Fruit fly (Drosophila melanogaster) whole organism, embryonic: Measurements from ENCODE around the gene Sc2.

Experiments used
- Adf1 ChIP-seq: fragments of 200-800 bp; sonication (Bioruptor generic); IDR thresholded peaks from 2 replicates; pipeline ENCODE4 v1.3.6; 2022; ENCODE audit warnings: missing biosample characterization, missing genetic modification characterization
- Aef1 ChIP-seq: fragments of 200-800 bp; sonication (Bioruptor generic); IDR thresholded peaks from 3 replicates; pipeline ENCODE4 v1.3.6; 2022; ENCODE audit warnings: missing biosample characterization, missing genetic modification characterization
- Atf3 ChIP-seq: fragments of 200-800 bp; sonication (Bioruptor generic); optimal IDR thresholded peaks from 3 replicates; lab custom pipeline; 2016; ENCODE audit warnings: missing biosample characterization, missing genetic modification characterization
- B-H2 ChIP-seq: fragments of 200-800 bp; sonication (Bioruptor generic); optimal IDR thresholded peaks from 2 replicates; lab custom pipeline; 2018; ENCODE audit warnings: missing biosample characterization, mild to moderate bottlenecking, missing genetic modification characterization
- CG11085 ChIP-seq: fragments of 200-800 bp; sonication (Bioruptor generic); IDR thresholded peaks from 2 replicates; pipeline ENCODE4 v1.3.6; 2022; ENCODE audit warnings: missing biosample characterization, missing genetic modification characterization
- CG11398 ChIP-seq: fragments of 200-800 bp; sonication (Bioruptor generic); optimal IDR thresholded peaks from 2 replicates; lab custom pipeline; 2016; ENCODE audit warnings: missing biosample characterization, missing genetic modification characterization
- CG11695 ChIP-seq: fragments of 200-800 bp; sonication (Bioruptor generic); IDR thresholded peaks from 3 replicates; pipeline ENCODE4 v1.3.6; 2022; ENCODE audit warnings: missing biosample characterization, missing genetic modification characterization
- CG11723 ChIP-seq: fragments of 200-800 bp; sonication (Bioruptor generic); optimal IDR thresholded peaks from 2 replicates; lab custom pipeline; 2017; ENCODE audit warnings: missing biosample characterization, mild to moderate bottlenecking, missing genetic modification characterization
- CG13287 ChIP-seq: fragments of 200-800 bp; sonication (Bioruptor generic); IDR thresholded peaks from 2 replicates; pipeline ENCODE4 v1.3.6; 2022; ENCODE audit warnings: missing biosample characterization, missing genetic modification characterization; ENCODE audit not compliant: partially characterized antibody
- CG13775 ChIP-seq: fragments of 200-800 bp; sonication (Bioruptor generic); optimal IDR thresholded peaks from 3 replicates; lab custom pipeline; 2017; ENCODE audit warnings: missing biosample characterization, mild to moderate bottlenecking, missing genetic modification characterization
- CG14860 ChIP-seq: fragments of 200-800 bp; sonication (Bioruptor generic); IDR thresholded peaks from 3 replicates; pipeline ENCODE4 v1.3.6; 2022; ENCODE audit warnings: missing biosample characterization, missing genetic modification characterization; ENCODE audit not compliant: partially characterized antibody
- CG15073 ChIP-seq: fragments of 200-800 bp; sonication (Bioruptor generic); optimal IDR thresholded peaks from 2 replicates; lab custom pipeline; 2016; ENCODE audit warnings: missing biosample characterization, missing genetic modification characterization
- CG15696 ChIP-seq: fragments of 200-800 bp; sonication (Bioruptor generic); optimal IDR thresholded peaks from 2 replicates; lab custom pipeline; 2019; ENCODE audit warnings: missing biosample characterization, mild to moderate bottlenecking, missing genetic modification characterization, moderate library complexity
- CG1792 ChIP-seq: fragments of 200-800 bp; sonication (Bioruptor generic); optimal IDR thresholded peaks from 2 replicates; lab custom pipeline; 2016; ENCODE audit warnings: missing biosample characterization, missing genetic modification characterization
- CG6654 ChIP-seq: fragments of 200-800 bp; sonication (Bioruptor generic); optimal IDR thresholded peaks from 2 replicates; lab custom pipeline; 2017; ENCODE audit warnings: missing biosample characterization, mild to moderate bottlenecking, missing genetic modification characterization
- CG7271 ChIP-seq: fragments of 200-800 bp; sonication (Bioruptor generic); optimal IDR thresholded peaks from 2 replicates; lab custom pipeline; 2018; ENCODE audit warnings: missing biosample characterization, mild to moderate bottlenecking, missing genetic modification characterization, moderate library complexity
- CG8089 ChIP-seq: fragments of 200-800 bp; sonication (Bioruptor generic); optimal IDR thresholded peaks from 3 replicates; lab custom pipeline; 2016; ENCODE audit warnings: missing biosample characterization, missing genetic modification characterization
- CG8944 ChIP-seq: fragments of 200-800 bp; sonication (Bioruptor generic); optimal IDR thresholded peaks from 3 replicates; lab custom pipeline; 2016; ENCODE audit warnings: missing biosample characterization, missing genetic modification characterization
- CG9727 ChIP-seq: fragments of 200-800 bp; sonication (Bioruptor generic); optimal IDR thresholded peaks from 3 replicates; lab custom pipeline; 2017; ENCODE audit warnings: missing biosample characterization, mild to moderate bottlenecking, missing genetic modification characterization
- CG9876 ChIP-seq: fragments of 200-800 bp; sonication (Bioruptor generic); optimal IDR thresholded peaks from 2 replicates; lab custom pipeline; 2016; ENCODE audit warnings: missing biosample characterization, missing genetic modification characterization
- Doc2 ChIP-seq: fragments of 200-800 bp; sonication (Bioruptor generic); IDR thresholded peaks from 2 replicates; pipeline ENCODE4 v1.3.6; 2022; ENCODE audit warnings: missing biosample characterization, missing genetic modification characterization
- Dp ChIP-seq: fragments of 200-800 bp; sonication (Bioruptor generic); optimal IDR thresholded peaks from 2 replicates; lab custom pipeline; 2018; ENCODE audit warnings: missing biosample characterization, mild to moderate bottlenecking, missing genetic modification characterization, moderate library complexity
- H15 ChIP-seq: fragments of 200-800 bp; sonication (Bioruptor generic); IDR thresholded peaks from 3 replicates; pipeline ENCODE4 v1.3.6; 2022; ENCODE audit warnings: missing biosample characterization, missing genetic modification characterization
- Hr3 ChIP-seq: fragments of 200-800 bp; sonication (Bioruptor generic); optimal IDR thresholded peaks from 3 replicates; lab custom pipeline; 2016; ENCODE audit warnings: missing biosample characterization, missing genetic modification characterization
- Lhr ChIP-seq: fragments of 200-800 bp; sonication (Bioruptor generic); optimal IDR thresholded peaks from 3 replicates; lab custom pipeline; 2017; ENCODE audit warnings: mild to moderate bottlenecking, missing biosample characterization, missing genetic modification reagents, missing genetic modification characterization
- Nf-YC ChIP-seq: fragments of 200-800 bp; optimal IDR thresholded peaks from 3 replicates; lab custom pipeline; 2019; ENCODE audit warnings: missing biosample characterization, mild to moderate bottlenecking, missing genetic modification characterization, moderate library complexity
- NfI ChIP-seq: fragments of 200-800 bp; sonication (Bioruptor generic); optimal IDR thresholded peaks from 3 replicates; lab custom pipeline; 2018; ENCODE audit warnings: missing biosample characterization, mild to moderate bottlenecking, missing genetic modification characterization, moderate library complexity
- Oli ChIP-seq: fragments of 200-800 bp; sonication (Bioruptor generic); optimal IDR thresholded peaks from 2 replicates; lab custom pipeline; 2018; ENCODE audit warnings: missing biosample characterization, mild to moderate bottlenecking, missing genetic modification characterization, moderate library complexity
- Pdp1 ChIP-seq, 2 experiments: fragments of 200-800 bp; sonication (Bioruptor generic); optimal IDR thresholded peaks; 3 replicates each; lab custom pipeline; 2016; ENCODE audit warnings: missing biosample characterization in 2 of 2, missing genetic modification characterization in 2 of 2, mild to moderate bottlenecking in 1 of 2, moderate library complexity in 1 of 2
- Ptx1 ChIP-seq: fragments of 200-800 bp; sonication (Bioruptor generic); IDR thresholded peaks from 2 replicates; pipeline ENCODE4 v1.3.6; 2022; ENCODE audit warnings: missing biosample characterization, missing genetic modification characterization
- Rfx ChIP-seq: fragments of 200-800 bp; sonication (Bioruptor generic); IDR thresholded peaks from 2 replicates; pipeline ENCODE4 v1.3.6; 2022; ENCODE audit warnings: missing biosample characterization, missing genetic modification characterization
- Trl ChIP-seq, 3 experiments: fragments of >200 bp in 2 of 3; fragments of 200-800 bp in 1 of 3; sonication (Bioruptor generic) in 1 of 3; optimal IDR thresholded peaks; 2 replicates in 1 of 3; 3 replicates in 2 of 3; lab custom pipeline; 2016 to 2017; ENCODE audit warnings: missing biosample characterization in 1 of 3, missing genetic modification characterization in 1 of 3
- cad ChIP-seq: fragments of >200 bp; optimal IDR thresholded peaks from 2 replicates; lab custom pipeline; 2017; ENCODE audit warnings: missing biosample characterization, missing genetic modification characterization
- cato ChIP-seq: fragments of 200-800 bp; sonication (Bioruptor generic); optimal IDR thresholded peaks from 2 replicates; lab custom pipeline; 2016; ENCODE audit warnings: missing biosample characterization, missing genetic modification characterization, borderline replicate concordance
- crol ChIP-seq: fragments of 200-800 bp; sonication (Bioruptor generic); IDR thresholded peaks from 2 replicates; pipeline ENCODE4 v1.3.6; 2022; ENCODE audit warnings: missing biosample characterization, missing genetic modification characterization
- dimm ChIP-seq: fragments of 200-800 bp; sonication (Bioruptor generic); IDR thresholded peaks from 2 replicates; pipeline ENCODE4 v1.3.6; 2022; ENCODE audit warnings: missing biosample characterization, missing genetic modification characterization
- her ChIP-seq: fragments of 200-800 bp; sonication (Bioruptor generic); optimal IDR thresholded peaks from 2 replicates; lab custom pipeline; 2016; ENCODE audit warnings: missing biosample characterization, missing genetic modification characterization
- hth ChIP-seq: fragments of >200 bp; optimal IDR thresholded peaks from 2 replicates; lab custom pipeline; 2017; ENCODE audit warnings: inconsistent platforms
- insv ChIP-seq, 2 experiments: fragments of 200-800 bp; sonication (Bioruptor generic); optimal IDR thresholded peaks; 3 replicates each; lab custom pipeline; 2016 to 2018; ENCODE audit warnings: missing biosample characterization in 2 of 2, missing genetic modification characterization in 2 of 2
- ken ChIP-seq: fragments of 200-800 bp; sonication (Bioruptor generic); IDR thresholded peaks from 3 replicates; pipeline ENCODE4 v1.3.6; 2022; ENCODE audit warnings: missing biosample characterization, missing genetic modification characterization
- lbe ChIP-seq: fragments of 200-800 bp; sonication (Bioruptor generic); optimal IDR thresholded peaks from 2 replicates; lab custom pipeline; 2016; ENCODE audit warnings: missing biosample characterization, mild to moderate bottlenecking, missing genetic modification characterization
- nerfin-1 ChIP-seq: fragments of 200-800 bp; sonication (Bioruptor generic); optimal IDR thresholded peaks from 3 replicates; lab custom pipeline; 2019; ENCODE audit warnings: missing biosample characterization, mild to moderate bottlenecking, missing genetic modification characterization, moderate library complexity
- slou ChIP-seq: fragments of 200-800 bp; sonication (Bioruptor generic); optimal IDR thresholded peaks from 3 replicates; lab custom pipeline; 2016; ENCODE audit warnings: missing biosample characterization, missing genetic modification characterization
- sr ChIP-seq: fragments of 200-800 bp; sonication (Bioruptor generic); IDR thresholded peaks from 3 replicates; pipeline ENCODE4 v1.3.6; 2022; ENCODE audit warnings: missing biosample characterization, missing genetic modification characterization
- stc ChIP-seq: fragments of 200-800 bp; sonication (Bioruptor generic); IDR thresholded peaks from 2 replicates; pipeline ENCODE4 v1.3.6; 2022; ENCODE audit warnings: missing biosample characterization, missing genetic modification characterization
- stwl ChIP-seq: fragments of 200-800 bp; sonication (Bioruptor generic); optimal IDR thresholded peaks from 3 replicates; lab custom pipeline; 2018; ENCODE audit warnings: missing biosample characterization, mild to moderate bottlenecking, missing genetic modification characterization, moderate library complexity
- trh ChIP-seq: fragments of 200-800 bp; sonication (Bioruptor generic); optimal IDR thresholded peaks from 2 replicates; lab custom pipeline; 2016; ENCODE audit warnings: missing biosample characterization, missing genetic modification characterization
- vvl ChIP-seq: fragments of 200-800 bp; sonication (Bioruptor generic); IDR thresholded peaks from 2 replicates; pipeline ENCODE4 v1.3.6; 2022; ENCODE audit warnings: missing biosample characterization, missing genetic modification characterization
- zen2 ChIP-seq: fragments of 200-800 bp; sonication (Bioruptor generic); IDR thresholded peaks from 3 replicates; pipeline ENCODE4 v1.3.6; 2022; ENCODE audit warnings: missing biosample characterization, missing genetic modification characterization; ENCODE audit not compliant: partially characterized antibody

Sc2 gene

DNA sequence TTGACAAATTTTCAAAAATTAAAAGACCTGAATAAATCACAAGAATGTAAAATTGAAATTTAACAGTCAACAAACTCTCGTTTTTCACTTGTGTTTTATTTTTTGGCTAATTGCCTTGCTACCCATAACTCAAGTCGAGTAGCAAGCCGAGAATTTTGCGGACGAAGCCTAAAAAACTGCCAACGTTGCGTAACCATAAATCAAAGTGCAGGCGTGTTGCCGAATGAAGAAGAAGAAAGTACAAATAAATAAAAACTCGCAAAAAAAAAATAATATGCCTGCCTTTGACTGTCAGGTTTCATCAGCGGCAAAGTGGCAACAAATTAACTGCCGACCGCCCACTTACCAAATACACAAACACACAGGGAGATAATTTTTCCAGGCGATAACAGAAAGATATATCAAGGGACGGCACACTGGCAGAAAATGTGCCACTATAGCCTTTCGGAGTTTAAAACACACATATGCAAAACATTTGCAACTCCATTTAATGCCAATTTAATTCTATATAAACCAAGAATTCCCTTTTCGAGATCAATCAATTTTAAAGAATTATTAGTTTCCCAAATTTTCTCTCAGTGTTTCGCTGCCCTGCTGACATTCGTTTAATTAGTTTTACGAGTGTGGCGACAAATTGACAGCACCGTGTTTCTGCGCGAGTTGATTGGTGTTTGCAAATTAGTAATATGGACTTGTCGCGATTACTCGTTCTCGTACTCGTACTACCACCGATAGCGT lies 25.1 kb downstream of the Sc2 start (continued):
- TF ChIP-seq Ptx1 (GFP tag; lab: Robert Waterston, UW): peak; percentile 88
- peak; percentile 95 for TF ChIP-seq Rfx (GFP tag; lab: Robert Waterston, UW)
- peak; percentile 85 for TF ChIP-seq CG1792 (GFP tag; lab: Kevin White, UChicago)
- no peak for TF ChIP-seq CG15073 (GFP tag; lab: Kevin White, UChicago)
- TF ChIP-seq CG7271 (tag; lab: Kevin White, UChicago): no peak
- peak; percentile 81 for TF ChIP-seq CG11085
- TF ChIP-seq Lhr (GFP tag; lab: Kevin White, UChicago): no peak
- TF ChIP-seq CG11723 (GFP tag; lab: Kevin White, UChicago): peak; percentile 73
- TF ChIP-seq crol (GFP tag; lab: Robert Waterston, UW): peak; percentile 39; the same call in 1 of the 2 replicates
- TF ChIP-seq CG6654 (GFP tag; lab: Kevin White, UChicago): peak; percentile 49
- peak; percentile 76 to 79 for TF ChIP-seq Pdp1 (GFP tag; optimal IDR thresholded peaks at IDR 0.05; lab: Kevin White, UChicago)
- TF ChIP-seq CG13775: peak; percentile 81
- TF ChIP-seq CG11398 (GFP tag; lab: Kevin White, UChicago): peak; percentile 73
- TF ChIP-seq stc (GFP tag; lab: Robert Waterston, UW): peak; percentile 83
- TF ChIP-seq CG14860 (GFP tag; lab: Robert Waterston, UW): no peak
- no peak for TF ChIP-seq hth (lab: Kevin White, UChicago)
- TF ChIP-seq H15: peak; percentile 76; the same call in 2 of the 3 replicates
- TF ChIP-seq vvl (GFP tag; lab: Robert Waterston, UW): peak; percentile 91
- TF ChIP-seq Aef1 (GFP tag; lab: Robert Waterston, UW): peak; percentile 87
- TF ChIP-seq dimm (GFP tag; lab: Robert Waterston, UW): peak; percentile 47; the same call in 1 of the 2 replicates
- TF ChIP-seq CG11695: peak; percentile 84; the same call in 2 of the 3 replicates
- peak; percentile 87 for TF ChIP-seq Oli (tag; lab: Kevin White, UChicago)
- TF ChIP-seq lbe (GFP tag; lab: Kevin White, UChicago): peak; percentile 87
- peak; percentile 78 for TF ChIP-seq Hr3 (GFP tag; lab: Kevin White, UChicago)
- peak; percentile 42 for TF ChIP-seq cato
- peak; percentile 92 for TF ChIP-seq NfI (GFP tag; lab: Kevin White, UChicago)
- TF ChIP-seq zen2 (GFP tag; lab: Robert Waterston, UW): no peak
- TF ChIP-seq Nf-YC (tag; lab: Kevin White, UChicago): peak; percentile 70
- TF ChIP-seq CG13287 (GFP tag; lab: Robert Waterston, UW): no peak
- TF ChIP-seq insv (GFP tag; optimal IDR thresholded peaks at IDR 0.05; lab: Kevin White, UChicago): peak in 1 of 2 experiments; percentile 29
- peak; percentile 86 for TF ChIP-seq CG8944 (GFP tag; lab: Kevin White, UChicago)
- TF ChIP-seq Doc2 (GFP tag; lab: Robert Waterston, UW): peak; percentile 50; the same call in 1 of the 2 replicates
- peak; percentile 76 for TF ChIP-seq ken (GFP tag; lab: Robert Waterston, UW)
- TF ChIP-seq CG8089 (GFP tag; lab: Kevin White, UChicago): peak; percentile 57
- no peak for TF ChIP-seq stwl (tag; lab: Kevin White, UChicago)
- TF ChIP-seq CG9727 (GFP tag; lab: Kevin White, UChicago): peak; percentile 88
- peak; percentile 81 for TF ChIP-seq her (GFP tag; lab: Kevin White, UChicago)
- TF ChIP-seq Dp (GFP tag; lab: Kevin White, UChicago): no peak
- TF ChIP-seq slou (GFP tag; lab: Kevin White, UChicago): peak; percentile 61
- TF ChIP-seq Atf3 (GFP tag; lab: Kevin White, UChicago): peak; percentile 64
- TF ChIP-seq Trl (optimal IDR thresholded peaks at IDR 0.05; lab: Kevin White, UChicago): no peak
- TF ChIP-seq Trl (GFP tag; optimal IDR thresholded peaks at IDR 0.05; lab: Kevin White, UChicago): peak; percentile 81
- TF ChIP-seq Adf1 (GFP tag; lab: Robert Waterston, UW): peak; percentile 81
- TF ChIP-seq sr (GFP tag; lab: Robert Waterston, UW): 0 out of 3 replicates have a peak, but pooled peaks have one; percentile 31
- TF ChIP-seq trh (GFP tag; lab: Kevin White, UChicago): peak; percentile 45
- peak; percentile 81 for TF ChIP-seq CG9876 (GFP tag; lab: Kevin White, UChicago)
- no peak for TF ChIP-seq cad (GFP tag; lab: Kevin White, UChicago)
- TF ChIP-seq B-H2 (GFP tag; lab: Kevin White, UChicago): peak; percentile 95
- TF ChIP-seq CG15696 (tag; lab: Kevin White, UChicago): peak; percentile 50
- peak; percentile 62 for TF ChIP-seq nerfin-1 (tag; lab: Kevin White, UChicago)
